Fruit fly (Drosophila melanogaster) whole organism, adult: Measurements from ENCODE around the gene Bdbt.

Experiments
- CG11617 ChIP-seq: fragments of 200-800 bp; sonication (Bioruptor generic); optimal IDR thresholded peaks from 2 replicates; lab custom pipeline; 2017; ENCODE audit warnings: mild to moderate bottlenecking, missing biosample characterization, missing genetic modification reagents, missing genetic modification characterization
- CG14711 ChIP-seq: fragments of 200-800 bp; sonication (Bioruptor generic); optimal IDR thresholded peaks from 2 replicates; lab custom pipeline; 2018; ENCODE audit warnings: missing biosample characterization, mild to moderate bottlenecking, missing genetic modification characterization, moderate library complexity
- CG7101 ChIP-seq: fragments of 200-800 bp; sonication (Bioruptor generic); optimal IDR thresholded peaks from 2 replicates; lab custom pipeline; 2018; ENCODE audit warnings: missing biosample characterization, mild to moderate bottlenecking, missing genetic modification characterization, moderate library complexity
- Clk ChIP-seq: fragments of 200-800 bp; sonication (Bioruptor generic); optimal IDR thresholded peaks from 2 replicates; lab custom pipeline; 2017; ENCODE audit warnings: missing biosample characterization, missing genetic modification characterization
- Mnt ChIP-seq: fragments of 200-800 bp; sonication (Bioruptor generic); optimal IDR thresholded peaks from 2 replicates; lab custom pipeline; 2016; ENCODE audit warnings: missing biosample characterization, mild to moderate bottlenecking, missing genetic modification characterization
- kay ChIP-seq: fragments of 200-800 bp; sonication (Bioruptor generic); peaks from one replicate; lab custom pipeline; 2016; ENCODE audit warnings: missing biosample characterization, missing genetic modification characterization, borderline replicate concordance
- ovo ChIP-seq: fragments of 200-800 bp; sonication (Bioruptor generic); optimal IDR thresholded peaks from 2 replicates; lab custom pipeline; 2016; ENCODE audit warnings: missing biosample characterization, missing genetic modification characterization
- toe ChIP-seq: fragments of 200-800 bp; sonication (Bioruptor generic); optimal IDR thresholded peaks from 2 replicates; lab custom pipeline; 2016; ENCODE audit warnings: missing biosample characterization, missing genetic modification characterization

- TF ChIP-seq Clk (GFP tag; lab: Kevin White, UChicago) (no peak), kay (GFP tag; lab: Kevin White, UChicago) (no peak), CG14711 (tag; lab: Kevin White, UChicago) (no peak), ovo (GFP tag; lab: Kevin White, UChicago) (no peak), CG11617 (GFP tag; lab: Kevin White, UChicago) (no peak), toe (GFP tag; lab: Kevin White, UChicago) (no peak), CG7101 (tag; lab: Kevin White, UChicago) (no peak), Mnt (GFP tag; lab: Kevin White, UChicago) (no peak)
These were observed 46.6 kb downstream of the Bdbt start for dm6 chr3R:21071943-21072500.
